Worm (Caenorhabditis elegans): ENCODE results near the gene F25E5.5.

DNA sequence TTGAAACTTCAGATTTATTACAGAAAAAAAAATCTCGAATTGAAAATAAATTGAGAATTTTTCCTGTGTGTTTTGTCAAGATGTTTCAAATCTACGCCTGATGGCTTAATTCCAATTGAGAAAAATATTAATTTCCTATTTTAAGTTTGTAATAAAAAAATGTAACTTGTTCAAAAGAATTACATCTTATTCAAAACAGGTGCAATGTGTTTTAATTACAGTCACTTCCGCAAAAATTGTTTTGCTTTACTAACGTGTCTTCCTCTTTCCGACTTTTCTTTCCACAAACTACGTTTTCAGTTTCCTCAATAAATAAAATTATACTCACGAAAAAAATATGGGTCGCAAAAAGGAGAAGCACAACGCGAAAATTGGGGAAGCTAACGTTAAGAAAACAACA, 9.1 kb upstream of the F25E5.5 start, which contains the start of gene F25E5.16:
- TF ChIP-seq him-1 (tag; optimal IDR thresholded peaks at IDR 0.05) (no peak), dao-5 (tag; optimal IDR thresholded peaks at IDR 0.05) (no peak), W03F9.2 (tag; optimal IDR thresholded peaks at IDR 0.05) (no peak)
